Fruit fly (Drosophila melanogaster) whole organism, prepupa: ENCODE data around the gene CG31867.

Source experiments
- Blimp-1 ChIP-seq: fragments of 200-800 bp; sonication (Bioruptor generic); optimal IDR thresholded peaks from 3 replicates; lab custom pipeline; 2017; ENCODE audit warnings: missing biosample characterization, missing genetic modification characterization, mild to moderate bottlenecking, moderate library complexity, missing genetic modification reagents
- CG10631 ChIP-seq: fragments of 200-800 bp; sonication (Bioruptor generic); optimal IDR thresholded peaks from 2 replicates; lab custom pipeline; 2016; ENCODE audit warnings: missing biosample characterization, missing genetic modification characterization
- CG11294 ChIP-seq: fragments of 200-800 bp; sonication (Bioruptor generic); IDR thresholded peaks from 2 replicates; pipeline ENCODE4 v1.3.6; 2022; ENCODE audit warnings: missing biosample characterization, missing genetic modification characterization
- CG11762 ChIP-seq: fragments of 200-800 bp; sonication (Bioruptor generic); optimal IDR thresholded peaks from 3 replicates; lab custom pipeline; 2016; ENCODE audit warnings: missing biosample characterization, missing genetic modification characterization; ENCODE audit not compliant: insufficient read depth
- CG11902 ChIP-seq: fragments of 200-800 bp; sonication (Bioruptor generic); optimal IDR thresholded peaks from 3 replicates; lab custom pipeline; 2016; ENCODE audit warnings: missing biosample characterization, missing genetic modification characterization
- CG15336 ChIP-seq: fragments of 200-800 bp; sonication (Bioruptor generic); IDR thresholded peaks from 2 replicates; pipeline ENCODE4 v1.3.6; 2022; ENCODE audit warnings: missing biosample characterization, missing genetic modification characterization
- CG1621 ChIP-seq: fragments of 200-800 bp; sonication (Bioruptor generic); optimal IDR thresholded peaks from 3 replicates; lab custom pipeline; 2018; ENCODE audit warnings: missing biosample characterization, mild to moderate bottlenecking, missing genetic modification characterization
- CG3032 ChIP-seq: fragments of 200-800 bp; optimal IDR thresholded peaks from 2 replicates; lab custom pipeline; 2019; ENCODE audit warnings: missing biosample characterization, mild to moderate bottlenecking, missing genetic modification characterization, moderate library complexity
- CG31627 ChIP-seq: fragments of 200-800 bp; sonication (Bioruptor generic); optimal IDR thresholded peaks from 3 replicates; lab custom pipeline; 2016; ENCODE audit warnings: missing biosample characterization, missing genetic modification characterization
- CG32006 ChIP-seq: fragments of 200-800 bp; sonication (Bioruptor generic); optimal IDR thresholded peaks from 3 replicates; lab custom pipeline; 2017; ENCODE audit warnings: missing biosample characterization, mild to moderate bottlenecking, missing genetic modification characterization
- CG34406 ChIP-seq: fragments of 200-800 bp; sonication (Bioruptor generic); optimal IDR thresholded peaks from 3 replicates; lab custom pipeline; 2016; ENCODE audit warnings: missing biosample characterization, missing genetic modification characterization
- CG6163 ChIP-seq: fragments of 200-800 bp; sonication (Bioruptor generic); IDR thresholded peaks from 3 replicates; pipeline ENCODE4 v1.3.6; 2022; ENCODE audit warnings: missing biosample characterization, missing genetic modification characterization
- CG6276 ChIP-seq: fragments of 200-800 bp; sonication (Bioruptor generic); optimal IDR thresholded peaks from 2 replicates; lab custom pipeline; 2017; ENCODE audit warnings: missing biosample characterization, mild to moderate bottlenecking, missing genetic modification characterization
- CG6792 ChIP-seq: fragments of 200-800 bp; sonication (Bioruptor generic); optimal IDR thresholded peaks from 3 replicates; lab custom pipeline; 2016; ENCODE audit warnings: missing biosample characterization, missing genetic modification characterization
- CG6854 ChIP-seq: fragments of 200-800 bp; sonication (Bioruptor generic); optimal IDR thresholded peaks from 2 replicates; lab custom pipeline; 2017; ENCODE audit warnings: missing biosample characterization, mild to moderate bottlenecking, missing genetic modification characterization
- CG7368 ChIP-seq: fragments of 200-800 bp; sonication (Bioruptor generic); optimal IDR thresholded peaks from 3 replicates; lab custom pipeline; 2016; ENCODE audit warnings: missing biosample characterization, missing genetic modification characterization
- CG8632 ChIP-seq: fragments of 200-800 bp; sonication (Bioruptor generic); optimal IDR thresholded peaks from 3 replicates; lab custom pipeline; 2016; ENCODE audit warnings: missing biosample characterization, missing genetic modification characterization
- CG9139 ChIP-seq: fragments of 200-800 bp; sonication (Bioruptor generic); optimal IDR thresholded peaks from 3 replicates; lab custom pipeline; 2017; ENCODE audit warnings: missing biosample characterization, mild to moderate bottlenecking, missing genetic modification characterization
- Eip75B ChIP-seq: fragments of 200-800 bp; sonication (Bioruptor generic); optimal IDR thresholded peaks from 3 replicates; lab custom pipeline; 2016; ENCODE audit warnings: missing biosample characterization, missing genetic modification characterization
- Eip78C ChIP-seq: fragments of 200-800 bp; sonication (Bioruptor generic); peaks from one replicate; lab custom pipeline; 2016; ENCODE audit warnings: missing biosample characterization, missing genetic modification characterization
- Ets21C ChIP-seq: fragments of 200-800 bp; sonication (Bioruptor generic); optimal IDR thresholded peaks from 3 replicates; lab custom pipeline; 2016; ENCODE audit warnings: missing biosample characterization, missing genetic modification characterization
- Gug ChIP-seq: fragments of 200-800 bp; sonication (Bioruptor generic); IDR thresholded peaks from 2 replicates; pipeline ENCODE4 v1.3.6; 2022; ENCODE audit warnings: missing biosample characterization, missing genetic modification characterization
- Hr39 ChIP-seq: fragments of 200-800 bp; sonication (Bioruptor generic); optimal IDR thresholded peaks from 2 replicates; lab custom pipeline; 2016; ENCODE audit warnings: missing biosample characterization, missing genetic modification characterization
- Hr4 ChIP-seq: fragments of 200-800 bp; sonication (Bioruptor generic); optimal IDR thresholded peaks from 3 replicates; lab custom pipeline; 2016; ENCODE audit warnings: missing biosample characterization, missing genetic modification characterization
- Lpt ChIP-seq: fragments of 200-800 bp; sonication (Bioruptor generic); optimal IDR thresholded peaks from 3 replicates; lab custom pipeline; 2016; ENCODE audit warnings: missing biosample characterization, missing genetic modification characterization
- Met ChIP-seq: fragments of 200-800 bp; sonication (Bioruptor generic); optimal IDR thresholded peaks from 3 replicates; lab custom pipeline; 2016; ENCODE audit warnings: missing biosample characterization, missing genetic modification characterization
- OdsH ChIP-seq: fragments of 200-800 bp; sonication (Bioruptor generic); optimal IDR thresholded peaks from 3 replicates; lab custom pipeline; 2016; ENCODE audit warnings: missing biosample characterization, missing genetic modification characterization
- Smox ChIP-seq: fragments of 200-800 bp; sonication (Bioruptor generic); optimal IDR thresholded peaks from 3 replicates; lab custom pipeline; 2016; ENCODE audit warnings: missing biosample characterization, missing genetic modification characterization
- Sox102F ChIP-seq: fragments of 200-800 bp; sonication (Bioruptor generic); optimal IDR thresholded peaks from 2 replicates; lab custom pipeline; 2016; ENCODE audit warnings: missing biosample characterization, mild to moderate bottlenecking, missing genetic modification characterization
- Sox14 ChIP-seq: fragments of 200-800 bp; sonication (Bioruptor generic); optimal IDR thresholded peaks from 3 replicates; lab custom pipeline; 2016; ENCODE audit warnings: missing biosample characterization, missing genetic modification characterization
- achi ChIP-seq: fragments of 200-800 bp; sonication (Bioruptor generic); optimal IDR thresholded peaks from 3 replicates; lab custom pipeline; 2016; ENCODE audit warnings: missing biosample characterization, missing genetic modification characterization
- dac ChIP-seq: fragments of 200-800 bp; sonication (Bioruptor generic); optimal IDR thresholded peaks from 2 replicates; lab custom pipeline; 2017; ENCODE audit warnings: missing biosample characterization, mild to moderate bottlenecking, missing genetic modification characterization
- dsx ChIP-seq: fragments of 200-800 bp; optimal IDR thresholded peaks from 3 replicates; lab custom pipeline; 2019; ENCODE audit warnings: missing biosample characterization, mild to moderate bottlenecking, missing genetic modification characterization, moderate library complexity; ENCODE audit not compliant: poor library complexity, severe bottlenecking
- eg ChIP-seq: fragments of 200-800 bp; sonication (Bioruptor generic); IDR thresholded peaks from 3 replicates; pipeline ENCODE4 v1.3.6; 2022; ENCODE audit warnings: missing biosample characterization, missing genetic modification characterization
- esn ChIP-seq: fragments of 200-800 bp; sonication (Bioruptor generic); optimal IDR thresholded peaks from 2 replicates; lab custom pipeline; 2016; ENCODE audit warnings: missing biosample characterization, mild to moderate bottlenecking, missing genetic modification characterization, moderate library complexity
- fkh ChIP-seq: fragments of 200-800 bp; sonication (Bioruptor generic); optimal IDR thresholded peaks from 3 replicates; lab custom pipeline; 2017; ENCODE audit warnings: missing biosample characterization, mild to moderate bottlenecking, missing genetic modification characterization, moderate library complexity
- net ChIP-seq: fragments of 200-800 bp; sonication (Bioruptor generic); optimal IDR thresholded peaks from 3 replicates; lab custom pipeline; 2016; ENCODE audit warnings: missing biosample characterization, missing genetic modification characterization
- pdm3 ChIP-seq: fragments of 200-800 bp; sonication (Bioruptor generic); optimal IDR thresholded peaks from 3 replicates; lab custom pipeline; 2016; ENCODE audit warnings: missing biosample characterization, missing genetic modification characterization
- salr ChIP-seq, 2 experiments: fragments of 200-800 bp; sonication (Bioruptor generic); optimal IDR thresholded peaks; 3 replicates each; lab custom pipeline; 2016 to 2018; ENCODE audit warnings: missing biosample characterization in 2 of 2, missing genetic modification characterization in 2 of 2, mild to moderate bottlenecking in 1 of 2
- spab ChIP-seq: fragments of 200-800 bp; sonication (Bioruptor generic); optimal IDR thresholded peaks from 2 replicates; lab custom pipeline; 2017; ENCODE audit warnings: missing biosample characterization, mild to moderate bottlenecking, missing genetic modification characterization, missing genetic modification reagents
- ss ChIP-seq, 2 experiments: fragments of 200-800 bp; sonication (Bioruptor generic); optimal IDR thresholded peaks; 2 replicates in 1 of 2; 3 replicates in 1 of 2; lab custom pipeline; 2017 to 2018; ENCODE audit warnings: mild to moderate bottlenecking in 2 of 2, missing biosample characterization in 2 of 2, missing genetic modification characterization in 2 of 2, moderate library complexity in 1 of 2
- svp ChIP-seq: fragments of 200-800 bp; sonication (Bioruptor generic); peaks from one replicate; lab custom pipeline; 2016; ENCODE audit warnings: missing biosample characterization, missing genetic modification characterization
- topi ChIP-seq: fragments of 200-800 bp; sonication (Bioruptor generic); optimal IDR thresholded peaks from 3 replicates; lab custom pipeline; 2016; ENCODE audit warnings: missing biosample characterization, missing genetic modification characterization

Gene CG31867

dm6 chr2L:11178826-11179391 is 33.7 kb upstream of the CG31867 start, which contains the start of gene Boh2 (continued):
- TF ChIP-seq CG11762 (GFP tag; lab: Kevin White, UChicago) (no peak), CG8632 (no peak), CG3032 (tag; lab: Kevin White, UChicago) (peak; percentile 7), CG7368 (no peak), CG6792 (GFP tag; lab: Kevin White, UChicago) (no peak), Ets21C (GFP tag; lab: Kevin White, UChicago) (no peak), CG11294 (no peak), CG6163 (peak; percentile 44; the same call in 2 of the 3 replicates), OdsH (GFP tag; lab: Kevin White, UChicago) (no peak), svp (GFP tag; lab: Kevin White, UChicago) (no peak)
- TF ChIP-seq, all 60 proteins: peak for 5

dm6 chr2L:11178334-11178733 is 33.1 kb upstream of the CG31867 start:
- TF ChIP-seq CG32006: no peak
- TF ChIP-seq fkh (GFP tag; lab: Kevin White, UChicago): no peak
- no peak for TF ChIP-seq Smox (GFP tag; lab: Kevin White, UChicago)
- no peak for TF ChIP-seq CG1621 (tag; lab: Kevin White, UChicago)
- TF ChIP-seq net: no peak
- TF ChIP-seq topi (GFP tag; lab: Kevin White, UChicago): no peak
- no peak for TF ChIP-seq dac (GFP tag; lab: Kevin White, UChicago)
- TF ChIP-seq CG34406 (GFP tag; lab: Kevin White, UChicago): no peak
- no peak for TF ChIP-seq salr (GFP tag; optimal IDR thresholded peaks at IDR 0.05; lab: Kevin White, UChicago)
- no peak for TF ChIP-seq CG31627 (GFP tag; lab: Kevin White, UChicago)
- no peak for TF ChIP-seq esn
- TF ChIP-seq CG15336: no peak
- TF ChIP-seq Hr4: no peak
- TF ChIP-seq, all 60 proteins: peak for 0

- no peak for TF ChIP-seq Blimp-1 (GFP tag; lab: Kevin White, UChicago)
- TF ChIP-seq esn: peak; percentile 51
- no peak for TF ChIP-seq CG6276 (GFP tag; lab: Kevin White, UChicago)
- peak; percentile 24 for TF ChIP-seq Met (GFP tag; lab: Kevin White, UChicago)
- TF ChIP-seq net: peak; percentile 2
- peak; percentile 57; the same call in 1 of the 3 replicates for TF ChIP-seq CG6163
- peak; percentile 53; the same call in 1 of the 3 replicates for TF ChIP-seq eg (GFP tag; lab: Robert Waterston, UW)
- TF ChIP-seq Smox (GFP tag; lab: Kevin White, UChicago): peak; percentile 4
- TF ChIP-seq Sox14 (GFP tag; lab: Kevin White, UChicago): peak; percentile 11
- TF ChIP-seq Eip78C (GFP tag; lab: Kevin White, UChicago): peak; percentile 75
- peak; percentile 28 for TF ChIP-seq Sox102F (GFP tag; lab: Kevin White, UChicago)
- TF ChIP-seq dsx (GFP tag; lab: Kevin White, UChicago): peak; percentile 33
- peak; percentile 27; the same call in 1 of the 2 replicates for TF ChIP-seq Gug (GFP tag; lab: Robert Waterston, UW)
- no peak for TF ChIP-seq CG11902
- peak; percentile 16 for TF ChIP-seq CG10631 (GFP tag; lab: Kevin White, UChicago)
- no peak for TF ChIP-seq Ets21C (GFP tag; lab: Kevin White, UChicago)
- peak; percentile 18 for TF ChIP-seq CG34406 (GFP tag; lab: Kevin White, UChicago)
- TF ChIP-seq pdm3 (GFP tag; lab: Kevin White, UChicago): peak; percentile 15
- TF ChIP-seq CG7368: no peak
- peak; percentile 30 to 45 for TF ChIP-seq ss (GFP tag; optimal IDR thresholded peaks at IDR 0.05; lab: Kevin White, UChicago)
- peak; percentile 15 for TF ChIP-seq OdsH (GFP tag; lab: Kevin White, UChicago)
- TF ChIP-seq CG6792 (GFP tag; lab: Kevin White, UChicago): no peak
- no peak for TF ChIP-seq Lpt
- TF ChIP-seq Eip75B (GFP tag; lab: Kevin White, UChicago): no peak
- peak; percentile 37 for TF ChIP-seq CG9139 (GFP tag; lab: Kevin White, UChicago)
- no peak for TF ChIP-seq dac (GFP tag; lab: Kevin White, UChicago)
- TF ChIP-seq Hr4: peak; percentile 57
- peak; percentile 20 for TF ChIP-seq Hr39 (GFP tag; lab: Kevin White, UChicago)
- peak; percentile 13 for TF ChIP-seq achi (GFP tag; lab: Kevin White, UChicago)
- peak; percentile 24 for TF ChIP-seq CG3032 (tag; lab: Kevin White, UChicago)
- TF ChIP-seq spab (GFP tag; lab: Kevin White, UChicago): peak; percentile 14
- no peak for TF ChIP-seq CG6854 (GFP tag; lab: Kevin White, UChicago)
- TF ChIP-seq svp (GFP tag; lab: Kevin White, UChicago): peak; percentile 58
Observed at dm6 chr2L:11175393-11176258, 30.4 kb upstream of the CG31867 start.
